Worm (Caenorhabditis elegans) whole organism, mixed stage, embryonic: ENCODE data around the gene F32E10.8.
"Not testable (repeated sequence)": the region's sequence is repeated elsewhere in the genome, so short reads cannot be mapped to it uniquely, and the experiment has no call there.

ENCODE experiments used
- blmp-1 ChIP-seq: fragments of 150-350 bp; optimal IDR thresholded peaks from 2 replicates; lab custom pipeline; 2014; ENCODE audit warnings: missing biosample characterization, missing genetic modification characterization
- ceh-39 ChIP-seq: fragments of 150-350 bp; optimal IDR thresholded peaks from 2 replicates; lab custom pipeline; 2014; ENCODE audit warnings: missing biosample characterization, missing genetic modification characterization
- ceh-43 ChIP-seq: fragments of 200-800 bp; sonication (Bioruptor generic); optimal IDR thresholded peaks from 2 replicates; lab custom pipeline; 2018; ENCODE audit warnings: mild to moderate bottlenecking, missing genetic modification characterization, moderate library complexity, missing compliant biosample characterization
- elt-3 ChIP-seq: fragments of 150-350 bp; optimal IDR thresholded peaks from 2 replicates; lab custom pipeline; 2014; ENCODE audit warnings: missing biosample characterization, missing genetic modification characterization
- lsy-2 ChIP-seq: fragments of 150-350 bp; optimal IDR thresholded peaks from 2 replicates; lab custom pipeline; 2014; ENCODE audit warnings: missing biosample characterization, missing genetic modification characterization
- mab-5 ChIP-seq: fragments of 150-350 bp; optimal IDR thresholded peaks from 2 replicates; lab custom pipeline; 2014; ENCODE audit warnings: missing biosample characterization, missing genetic modification characterization
- nhr-12 ChIP-seq: fragments of 150-350 bp; optimal IDR thresholded peaks from 2 replicates; lab custom pipeline; 2014; ENCODE audit warnings: missing biosample characterization, missing genetic modification characterization
- nhr-28 ChIP-seq: fragments of 150-350 bp; optimal IDR thresholded peaks from 2 replicates; lab custom pipeline; 2014; ENCODE audit warnings: missing biosample characterization, missing genetic modification characterization
- nhr-76 ChIP-seq: sonication (generic microtip); optimal IDR thresholded peaks from 2 replicates; lab custom pipeline; 2017; ENCODE audit warnings: missing biosample characterization, missing genetic modification characterization
- pha-4 ChIP-seq: fragments of 150-350 bp; optimal IDR thresholded peaks from 2 replicates; lab custom pipeline; 2018; ENCODE audit warnings: missing biosample characterization, missing genetic modification reagents, missing genetic modification characterization
- unc-39 ChIP-seq: fragments of 150-350 bp; optimal IDR thresholded peaks from 2 replicates; lab custom pipeline; 2014; ENCODE audit warnings: missing biosample characterization, missing genetic modification characterization
- unc-62 ChIP-seq: fragments of 150-350 bp; optimal IDR thresholded peaks from 2 replicates; lab custom pipeline; 2014; ENCODE audit warnings: missing biosample characterization, missing genetic modification reagents, missing genetic modification characterization
- ztf-11 ChIP-seq: fragments of 150-350 bp; optimal IDR thresholded peaks from 2 replicates; lab custom pipeline; 2014; ENCODE audit warnings: missing biosample characterization, missing genetic modification characterization

ce11 chrIV:7563850-7564249, 3.6 kb upstream of the F32E10.8 start, which contains the start of gene F32E10.9:
- TF ChIP-seq nhr-12 (tag; lab: Kevin White, UChicago); pha-4 (tag; lab: Kevin White, UChicago); ceh-39 (tag; lab: Kevin White, UChicago); unc-39 (tag; lab: Kevin White, UChicago); ztf-11 (tag; lab: Kevin White, UChicago); unc-62 (GFP tag; lab: Kevin White, UChicago); mab-5; nhr-76 (tag; lab: Kevin White, UChicago); elt-3 (tag; lab: Kevin White, UChicago); ceh-43 (GFP tag; lab: Kevin White, UChicago); lsy-2 (tag; lab: Kevin White, UChicago); blmp-1 (tag; lab: Kevin White, UChicago); nhr-28 (tag; lab: Kevin White, UChicago): not testable (repeated sequence)
